Worm (Caenorhabditis elegans) whole organism, mixed stage, embryonic: Measurements from ENCODE around the gene cyp-25A2.

Source experiments
- snpc-4 ChIP-seq: fragments of 150-350 bp; optimal IDR thresholded peaks from 2 replicates; lab custom pipeline; 2014; ENCODE audit warnings: missing biosample characterization, missing genetic modification characterization
- unc-62 ChIP-seq: fragments of 150-350 bp; optimal IDR thresholded peaks from 2 replicates; lab custom pipeline; 2014; ENCODE audit warnings: missing biosample characterization, missing genetic modification reagents, missing genetic modification characterization

ce11 chrIII:3867937-3868929, 33.2 kb downstream of the cyp-25A2 start:
- no peak for TF ChIP-seq snpc-4 (tag; lab: Kevin White, UChicago)
- TF ChIP-seq unc-62, result no peak
